Fruit fly (Drosophila melanogaster) whole organism: ENCODE data around the gene CG43052.

Experiments
- pan ChIP-seq: fragments of >200 bp; optimal IDR thresholded peaks from 2 replicates; lab custom pipeline; 2017
- usp ChIP-seq: fragments of >200 bp; optimal IDR thresholded peaks from 2 replicates; lab custom pipeline; 2017; ENCODE audit warnings: missing biosample characterization, missing genetic modification characterization, mixed read lengths

- TF ChIP-seq usp, result no peak
- no peak for TF ChIP-seq pan (lab: Kevin White, UChicago)
These were observed 35.2 kb upstream of the CG43052 start for dm6 chr2L:14316704-14317103.
